Fruit fly (Drosophila melanogaster) whole organism, embryonic: ENCODE data around the gene Smu1.

Source experiments
- ATbp ChIP-seq: fragments of 200-800 bp; sonication (Bioruptor generic); optimal IDR thresholded peaks from 2 replicates; lab custom pipeline; 2017; ENCODE audit warnings: missing biosample characterization, mild to moderate bottlenecking, missing genetic modification characterization, missing genetic modification reagents
- BEAF-32 ChIP-seq: fragments of 200-800 bp; sonication (Bioruptor generic); optimal IDR thresholded peaks from 3 replicates; lab custom pipeline; 2017; ENCODE audit warnings: missing biosample characterization, missing genetic modification characterization, mild to moderate bottlenecking, moderate library complexity, missing genetic modification reagents
- Bdp1 ChIP-seq: fragments of 200-800 bp; sonication (Bioruptor generic); optimal IDR thresholded peaks from 3 replicates; lab custom pipeline; 2016; ENCODE audit warnings: missing biosample characterization, missing genetic modification characterization
- Bgb ChIP-seq: fragments of 200-800 bp; sonication (Bioruptor generic); IDR thresholded peaks from 2 replicates; pipeline ENCODE4 v1.3.6; 2022; ENCODE audit warnings: missing biosample characterization, missing genetic modification characterization; ENCODE audit not compliant: partially characterized antibody
- CG1024 ChIP-seq: fragments of 200-800 bp; sonication (Bioruptor generic); IDR thresholded peaks from 2 replicates; pipeline ENCODE4 v1.3.6; 2022; ENCODE audit warnings: missing biosample characterization, missing genetic modification characterization
- CG10321 ChIP-seq: fragments of 200-800 bp; sonication (Bioruptor generic); IDR thresholded peaks from 2 replicates; pipeline ENCODE4 v1.3.6; 2022; ENCODE audit warnings: missing biosample characterization, missing genetic modification characterization
- CG12299 ChIP-seq: fragments of 200-800 bp; sonication (Bioruptor generic); optimal IDR thresholded peaks from 2 replicates; lab custom pipeline; 2018; ENCODE audit warnings: missing biosample characterization, mild to moderate bottlenecking, missing genetic modification characterization
- CG1529 ChIP-seq: fragments of 200-800 bp; sonication (Bioruptor generic); optimal IDR thresholded peaks from 3 replicates; lab custom pipeline; 2018; ENCODE audit warnings: missing biosample characterization, missing genetic modification characterization
- CG17361 ChIP-seq: fragments of 200-800 bp; sonication (Bioruptor generic); IDR thresholded peaks from 3 replicates; pipeline ENCODE4 v1.3.6; 2022; ENCODE audit warnings: missing biosample characterization, missing genetic modification characterization
- CG17385 ChIP-seq: fragments of 200-800 bp; sonication (Bioruptor generic); optimal IDR thresholded peaks from 3 replicates; lab custom pipeline; 2018; ENCODE audit warnings: missing biosample characterization, mild to moderate bottlenecking, missing genetic modification characterization
- CG18476 ChIP-seq: fragments of 200-800 bp; sonication (Bioruptor generic); optimal IDR thresholded peaks from 2 replicates; lab custom pipeline; 2016; ENCODE audit warnings: missing biosample characterization, mild to moderate bottlenecking, missing genetic modification characterization
- CG2875 ChIP-seq: fragments of 200-800 bp; sonication (Bioruptor generic); optimal IDR thresholded peaks from 2 replicates; lab custom pipeline; 2017; ENCODE audit warnings: missing biosample characterization, mild to moderate bottlenecking, missing genetic modification characterization, missing genetic modification reagents
- CG30403 ChIP-seq: fragments of 200-800 bp; sonication (Bioruptor generic); optimal IDR thresholded peaks from 3 replicates; lab custom pipeline; 2016; ENCODE audit warnings: missing biosample characterization, missing genetic modification characterization
- CG31441 ChIP-seq: fragments of 200-800 bp; sonication (Bioruptor generic); IDR thresholded peaks from 2 replicates; pipeline ENCODE4 v1.3.6; 2022; ENCODE audit warnings: missing biosample characterization, missing genetic modification characterization
- CG34224 ChIP-seq: fragments of 200-800 bp; sonication (Bioruptor generic); IDR thresholded peaks from 3 replicates; pipeline ENCODE4 v1.3.6; 2022; ENCODE audit warnings: missing biosample characterization, missing genetic modification characterization; ENCODE audit not compliant: partially characterized antibody
- CG4854 ChIP-seq: fragments of 200-800 bp; sonication (Bioruptor generic); optimal IDR thresholded peaks from 2 replicates; lab custom pipeline; 2016; ENCODE audit warnings: missing biosample characterization, missing genetic modification characterization, inconsistent platforms
- CG6254 ChIP-seq: fragments of 200-800 bp; sonication (Bioruptor generic); optimal IDR thresholded peaks from 3 replicates; lab custom pipeline; 2017; ENCODE audit warnings: mild to moderate bottlenecking, missing biosample characterization, missing genetic modification reagents, missing genetic modification characterization
- CG6854 ChIP-seq: fragments of 200-800 bp; sonication (Bioruptor generic); optimal IDR thresholded peaks from 3 replicates; lab custom pipeline; 2017; ENCODE audit warnings: missing biosample characterization, mild to moderate bottlenecking, missing genetic modification characterization
- CG7786 ChIP-seq: fragments of 200-800 bp; sonication (Bioruptor generic); optimal IDR thresholded peaks from 2 replicates; lab custom pipeline; 2016; ENCODE audit warnings: missing biosample characterization, missing genetic modification characterization
- CG7928 ChIP-seq: fragments of 200-800 bp; sonication (Bioruptor generic); optimal IDR thresholded peaks from 2 replicates; lab custom pipeline; 2017; ENCODE audit warnings: missing biosample characterization, mild to moderate bottlenecking, missing genetic modification characterization
- CG8765 ChIP-seq: fragments of 200-800 bp; sonication (Bioruptor generic); IDR thresholded peaks from 2 replicates; pipeline ENCODE4 v1.3.6; 2022; ENCODE audit warnings: missing biosample characterization, missing genetic modification characterization
- CG8944 ChIP-seq: fragments of 200-800 bp; sonication (Bioruptor generic); optimal IDR thresholded peaks from 3 replicates; lab custom pipeline; 2016; ENCODE audit warnings: missing biosample characterization, missing genetic modification characterization
- CG9437 ChIP-seq: fragments of 200-800 bp; sonication (Bioruptor generic); optimal IDR thresholded peaks from 2 replicates; lab custom pipeline; 2018; ENCODE audit warnings: missing biosample characterization, mild to moderate bottlenecking, missing genetic modification characterization
- Fer1 ChIP-seq: fragments of 200-800 bp; sonication (Bioruptor generic); optimal IDR thresholded peaks from 2 replicates; lab custom pipeline; 2017; ENCODE audit warnings: missing biosample characterization, mild to moderate bottlenecking, missing genetic modification characterization
- Fer2 ChIP-seq: fragments of 200-800 bp; sonication (Bioruptor generic); optimal IDR thresholded peaks from 2 replicates; lab custom pipeline; 2018; ENCODE audit warnings: missing biosample characterization, mild to moderate bottlenecking, missing genetic modification characterization, moderate library complexity
- HLH4C ChIP-seq: fragments of 200-800 bp; sonication (Bioruptor generic); IDR thresholded peaks from 3 replicates; pipeline ENCODE4 v1.3.6; 2022; ENCODE audit warnings: missing biosample characterization, missing genetic modification characterization; ENCODE audit not compliant: partially characterized antibody
- HLH54F ChIP-seq: fragments of 200-800 bp; sonication (Bioruptor generic); optimal IDR thresholded peaks from 3 replicates; lab custom pipeline; 2016; ENCODE audit warnings: missing biosample characterization, missing genetic modification characterization
- Hey ChIP-seq: fragments of 200-800 bp; sonication (Bioruptor generic); optimal IDR thresholded peaks from 3 replicates; lab custom pipeline; 2018; ENCODE audit warnings: missing biosample characterization, mild to moderate bottlenecking, missing genetic modification characterization
- Hmr ChIP-seq: fragments of 200-800 bp; sonication (Bioruptor generic); optimal IDR thresholded peaks from 3 replicates; lab custom pipeline; 2017; ENCODE audit warnings: mild to moderate bottlenecking, missing biosample characterization, missing genetic modification reagents, missing genetic modification characterization
- Jarid2 ChIP-seq: fragments of 200-800 bp; sonication (Bioruptor generic); optimal IDR thresholded peaks from 3 replicates; lab custom pipeline; 2017; ENCODE audit warnings: mild to moderate bottlenecking, missing biosample characterization, missing genetic modification reagents, missing genetic modification characterization
- MBD-R2 ChIP-seq: fragments of 200-800 bp; sonication (Bioruptor generic); IDR thresholded peaks from 2 replicates; pipeline ENCODE4 v1.3.6; 2022; ENCODE audit warnings: missing biosample characterization, missing genetic modification characterization
- Nf-YA ChIP-seq: fragments of 200-800 bp; sonication (Bioruptor generic); IDR thresholded peaks from 2 replicates; pipeline ENCODE4 v1.3.6; 2022; ENCODE audit warnings: missing biosample characterization, missing genetic modification characterization
- Ptx1 ChIP-seq: fragments of 200-800 bp; sonication (Bioruptor generic); IDR thresholded peaks from 2 replicates; pipeline ENCODE4 v1.3.6; 2022; ENCODE audit warnings: missing biosample characterization, missing genetic modification characterization
- Ravus ChIP-seq: fragments of 200-800 bp; sonication (Bioruptor generic); IDR thresholded peaks from 2 replicates; pipeline ENCODE4 v1.3.6; 2022; ENCODE audit warnings: missing biosample characterization, missing genetic modification characterization
- Sox100B ChIP-seq: fragments of 200-800 bp; sonication (Bioruptor generic); optimal IDR thresholded peaks from 3 replicates; lab custom pipeline; 2018; ENCODE audit warnings: missing biosample characterization, mild to moderate bottlenecking, missing genetic modification characterization
- Sox102F ChIP-seq: fragments of 200-800 bp; sonication (Bioruptor generic); optimal IDR thresholded peaks from 2 replicates; lab custom pipeline; 2018; ENCODE audit warnings: missing biosample characterization, mild to moderate bottlenecking, missing genetic modification characterization, moderate library complexity
- cad ChIP-seq: fragments of >200 bp; optimal IDR thresholded peaks from 2 replicates; lab custom pipeline; 2017; ENCODE audit warnings: missing biosample characterization, missing genetic modification characterization
- crp ChIP-seq, 2 experiments: fragments of 200-800 bp; sonication (Bioruptor generic); optimal IDR thresholded peaks; 2 replicates in 1 of 2; 3 replicates in 1 of 2; lab custom pipeline; 2017; ENCODE audit warnings: missing biosample characterization in 2 of 2, missing genetic modification characterization in 2 of 2, mild to moderate bottlenecking in 1 of 2, moderate library complexity in 1 of 2
- dimm ChIP-seq: fragments of 200-800 bp; sonication (Bioruptor generic); IDR thresholded peaks from 2 replicates; pipeline ENCODE4 v1.3.6; 2022; ENCODE audit warnings: missing biosample characterization, missing genetic modification characterization
- dysf ChIP-seq: fragments of 200-800 bp; sonication (Bioruptor generic); IDR thresholded peaks from 3 replicates; pipeline ENCODE4 v1.3.6; 2022; ENCODE audit warnings: missing biosample characterization, missing genetic modification characterization
- gsb-n ChIP-seq: fragments of 200-800 bp; sonication (Bioruptor generic); optimal IDR thresholded peaks from 3 replicates; lab custom pipeline; 2018; ENCODE audit warnings: missing biosample characterization, mild to moderate bottlenecking, missing genetic modification characterization
- jumu ChIP-seq: fragments of 200-800 bp; sonication (Bioruptor generic); optimal IDR thresholded peaks from 3 replicates; lab custom pipeline; 2016; ENCODE audit warnings: missing biosample characterization, missing genetic modification characterization
- ken ChIP-seq: fragments of 200-800 bp; sonication (Bioruptor generic); IDR thresholded peaks from 3 replicates; pipeline ENCODE4 v1.3.6; 2022; ENCODE audit warnings: missing biosample characterization, missing genetic modification characterization
- onecut ChIP-seq: fragments of 200-800 bp; sonication (Bioruptor generic); IDR thresholded peaks from 2 replicates; pipeline ENCODE4 v1.3.6; 2022; ENCODE audit warnings: missing biosample characterization, missing genetic modification characterization
- schlank ChIP-seq: fragments of 200-800 bp; sonication (Bioruptor generic); optimal IDR thresholded peaks from 2 replicates; lab custom pipeline; 2018; ENCODE audit warnings: missing biosample characterization, mild to moderate bottlenecking, missing genetic modification characterization
- seq ChIP-seq: fragments of 200-800 bp; sonication (Bioruptor generic); IDR thresholded peaks from 2 replicates; pipeline ENCODE4 v1.3.6; 2022; ENCODE audit warnings: missing biosample characterization, missing genetic modification characterization
- slou ChIP-seq: fragments of 200-800 bp; sonication (Bioruptor generic); optimal IDR thresholded peaks from 3 replicates; lab custom pipeline; 2016; ENCODE audit warnings: missing biosample characterization, missing genetic modification characterization
- stc ChIP-seq: fragments of 200-800 bp; sonication (Bioruptor generic); IDR thresholded peaks from 2 replicates; pipeline ENCODE4 v1.3.6; 2022; ENCODE audit warnings: missing biosample characterization, missing genetic modification characterization
- vvl ChIP-seq: fragments of 200-800 bp; sonication (Bioruptor generic); IDR thresholded peaks from 2 replicates; pipeline ENCODE4 v1.3.6; 2022; ENCODE audit warnings: missing biosample characterization, missing genetic modification characterization
- zen ChIP-seq: fragments of 200-800 bp; sonication (Bioruptor generic); optimal IDR thresholded peaks from 3 replicates; lab custom pipeline; 2018; ENCODE audit warnings: missing biosample characterization, mild to moderate bottlenecking, missing genetic modification characterization, moderate library complexity

The Smu1 gene

DNA sequence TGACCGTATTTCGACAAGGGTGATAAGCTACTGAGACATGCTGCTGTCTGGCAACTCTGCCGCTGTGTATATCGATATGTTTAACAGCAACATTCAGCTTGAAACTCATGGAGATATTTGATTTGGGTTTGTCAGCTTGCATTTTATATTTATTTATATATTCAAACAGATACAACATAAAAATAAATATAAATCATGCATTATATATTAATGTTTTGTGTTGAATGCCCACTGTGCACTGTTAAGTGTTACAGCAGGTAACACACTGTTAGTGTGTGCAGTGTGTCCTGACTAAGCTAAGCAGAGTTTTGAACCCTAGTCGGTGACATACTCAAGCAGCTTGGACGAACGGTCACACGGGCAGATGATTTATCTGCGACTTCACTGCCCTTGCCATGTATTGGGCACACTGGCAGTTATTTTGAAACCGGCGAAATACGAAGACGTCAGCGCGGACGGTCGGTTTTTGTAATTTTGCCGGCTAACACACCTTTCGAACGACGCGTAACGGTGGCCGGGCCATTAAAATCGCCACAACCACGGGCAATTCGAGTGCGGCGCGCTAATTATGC, 2.6 kb upstream of the Smu1 start, which contains the start of the genes snRNP-U1-C and gukh (continued):
- TF ChIP-seq CG9437 (GFP tag; lab: Kevin White, UChicago), result peak; percentile 53
- TF ChIP-seq BEAF-32 (GFP tag; lab: Kevin White, UChicago), result peak; percentile 79
- no peak for TF ChIP-seq CG6254 (GFP tag; lab: Kevin White, UChicago)
- peak; percentile 66 for TF ChIP-seq CG2875 (GFP tag; lab: Kevin White, UChicago)
- TF ChIP-seq onecut (GFP tag; lab: Robert Waterston, UW), result peak; percentile 67
- peak; percentile 76 for TF ChIP-seq CG17361 (GFP tag; lab: Robert Waterston, UW)
- no peak for TF ChIP-seq Bdp1
- TF ChIP-seq Sox102F (GFP tag; lab: Kevin White, UChicago), result peak; percentile 84
- TF ChIP-seq crp (GFP tag; optimal IDR thresholded peaks at IDR 0.05; lab: Kevin White, UChicago), result peak in 1 of 2 experiments; percentile 58
- TF ChIP-seq HLH4C, result peak; percentile 48; the same call in 1 of the 3 replicates
- peak; percentile 84 for TF ChIP-seq dysf (GFP tag; lab: Robert Waterston, UW)
- TF ChIP-seq seq (GFP tag; lab: Robert Waterston, UW), result peak; percentile 87
- peak; percentile 65 for TF ChIP-seq Fer2
- peak; percentile 44 for TF ChIP-seq HLH54F (GFP tag; lab: Kevin White, UChicago)
- TF ChIP-seq ATbp (GFP tag; lab: Kevin White, UChicago), result peak; percentile 39
- TF ChIP-seq Hey, result peak; percentile 5
- peak; percentile 73 for TF ChIP-seq CG30403 (GFP tag; lab: Kevin White, UChicago)
- TF ChIP-seq CG7928 (GFP tag; lab: Kevin White, UChicago), result peak; percentile 29
- peak; percentile 52 for TF ChIP-seq CG1529 (GFP tag; lab: Kevin White, UChicago)
- peak; percentile 18 for TF ChIP-seq jumu
- peak; percentile 80 for TF ChIP-seq Fer1
- TF ChIP-seq CG12299 (tag; lab: Kevin White, UChicago), result peak; percentile 78
- TF ChIP-seq Ravus (GFP tag; lab: Robert Waterston, UW), result peak; percentile 47
- no peak for TF ChIP-seq CG7786 (GFP tag; lab: Kevin White, UChicago)
- peak; percentile 53 for TF ChIP-seq CG34224 (GFP tag; lab: Robert Waterston, UW)
- TF ChIP-seq stc (GFP tag; lab: Robert Waterston, UW), result peak; percentile 77; the same call in 1 of the 2 replicates
- peak; percentile 69 for TF ChIP-seq CG18476 (GFP tag; lab: Kevin White, UChicago)
- TF ChIP-seq CG4854, result peak; percentile 25
- peak; percentile 9 for TF ChIP-seq slou (GFP tag; lab: Kevin White, UChicago)
- TF ChIP-seq Hmr (GFP tag; lab: Kevin White, UChicago), result peak; percentile 84
- peak; percentile 54 for TF ChIP-seq schlank (tag; lab: Kevin White, UChicago)
- peak; percentile 18 for TF ChIP-seq CG6854 (GFP tag; lab: Kevin White, UChicago)
- peak; percentile 21; the same call in 1 of the 2 replicates for TF ChIP-seq Nf-YA (GFP tag; lab: Robert Waterston, UW)
- peak; percentile 53 for TF ChIP-seq dimm
- no peak for TF ChIP-seq cad (GFP tag; lab: Kevin White, UChicago)
- peak; percentile 86 for TF ChIP-seq CG31441
- peak; percentile 29; the same call in 1 of the 2 replicates for TF ChIP-seq CG1024 (GFP tag; lab: Robert Waterston, UW)
- TF ChIP-seq ken (GFP tag; lab: Robert Waterston, UW), result peak; percentile 80
- peak; percentile 66 for TF ChIP-seq Bgb (GFP tag; lab: Robert Waterston, UW)
- peak; percentile 31 for TF ChIP-seq CG8944 (GFP tag; lab: Kevin White, UChicago)
- peak; percentile 70 for TF ChIP-seq gsb-n
- peak; percentile 85 for TF ChIP-seq Ptx1 (GFP tag; lab: Robert Waterston, UW)
- TF ChIP-seq CG8765 (GFP tag; lab: Robert Waterston, UW), result peak; percentile 40
- TF ChIP-seq Sox100B (GFP tag; lab: Kevin White, UChicago), result peak; percentile 52
- peak; percentile 67 for TF ChIP-seq CG17385 (GFP tag; lab: Kevin White, UChicago)
- TF ChIP-seq MBD-R2, result peak; percentile 86
- TF ChIP-seq zen (tag; lab: Kevin White, UChicago), result peak; percentile 67
- peak; percentile 25; the same call in 1 of the 2 replicates for TF ChIP-seq CG10321 (GFP tag; lab: Robert Waterston, UW)
- TF ChIP-seq vvl (GFP tag; lab: Robert Waterston, UW), result peak; percentile 93
- peak; percentile 98 for TF ChIP-seq Jarid2 (GFP tag; lab: Kevin White, UChicago)
